Worm (Caenorhabditis elegans): ENCODE results near the gene spig-10.

DNA sequence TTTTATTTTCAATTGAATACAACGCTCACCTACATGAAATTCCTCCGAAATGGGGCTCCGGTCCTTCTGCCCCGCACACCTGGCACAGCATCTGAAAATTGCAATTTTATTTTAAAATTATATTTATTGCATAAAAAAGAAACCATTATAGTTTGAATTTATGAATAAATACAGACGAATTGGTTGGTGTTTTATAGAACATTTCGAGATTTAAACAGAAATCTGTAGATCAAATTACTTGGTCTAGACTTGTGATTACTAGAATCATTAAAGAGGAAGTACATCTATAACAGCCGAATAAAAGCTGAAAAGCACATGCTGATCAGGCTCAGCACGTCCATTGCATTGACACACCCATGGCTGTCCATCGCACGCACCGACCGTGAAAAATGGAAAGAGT lies 14.3 kb upstream of the spig-10 start, which contains the start of gene nhr-162:
- no peak for TF ChIP-seq nhr-25 (tag; optimal IDR thresholded peaks at IDR 0.05; ENCODE audit: borderline replicate concordance, insufficient read depth)
- no peak for TF ChIP-seq egl-27 (tag; optimal IDR thresholded peaks at IDR 0.05)
- no peak for TF ChIP-seq R02D3.7 (tag; optimal IDR thresholded peaks at IDR 0.05)
- no peak for TF ChIP-seq rbr-2 (tag; optimal IDR thresholded peaks at IDR 0.05)
- TF ChIP-seq fos-1 (tag; optimal IDR thresholded peaks at IDR 0.05) = no peak
